Worm (Caenorhabditis elegans) whole organism, L4 larva: ENCODE measurements around the gene F54C9.14.
A peak's percentile ranks its signal among the peaks of the same experiment; 100 is the strongest.

Experiments used
- D1046.2 ChIP-seq: fragments of 200-800 bp; sonication (Bioruptor generic); IDR thresholded peaks from 2 replicates; pipeline ENCODE4 v1.3.6; 2022; ENCODE audit warnings: missing genetic modification characterization, missing compliant biosample characterization
- F49E8.2 ChIP-seq: sonication (generic microtip); optimal IDR thresholded peaks from 2 replicates; lab custom pipeline; 2016; ENCODE audit warnings: missing compliant biosample characterization, mild to moderate bottlenecking, missing genetic modification characterization, borderline replicate concordance
- Y48G9A.11 ChIP-seq: fragments of 200-800 bp; sonication (Bioruptor generic); IDR thresholded peaks from 2 replicates; pipeline ENCODE4 v1.3.6; 2022; ENCODE audit warnings: missing genetic modification reagents, missing genetic modification characterization, missing compliant biosample characterization
- ZK337.2 ChIP-seq: fragments of 200-800 bp; sonication (Bioruptor generic); IDR thresholded peaks from 2 replicates; pipeline ENCODE4 v1.3.6; 2022; ENCODE audit warnings: missing genetic modification reagents, missing genetic modification characterization, missing compliant biosample characterization
- ZK546.5 ChIP-seq, 2 experiments: sonication (generic microtip); optimal IDR thresholded peaks; 2 replicates each; lab custom pipeline; 2017; ENCODE audit warnings: missing biosample characterization in 2 of 2, missing genetic modification characterization in 2 of 2
- ama-1 ChIP-seq: fragments of 150-350 bp; optimal IDR thresholded peaks from 2 replicates; lab custom pipeline; 2014; ENCODE audit warnings: inconsistent platforms, mixed read lengths
- arid-1 ChIP-seq: fragments of 200-800 bp; sonication (Bioruptor generic); conservative IDR thresholded peaks from 2 replicates; pipeline ENCODE4 v1.3.6; 2022; ENCODE audit warnings: missing genetic modification reagents, missing genetic modification characterization, missing compliant biosample characterization
- ceh-32 ChIP-seq: sonication (generic microtip); optimal IDR thresholded peaks from 2 replicates; lab custom pipeline; 2016; ENCODE audit warnings: mild to moderate bottlenecking, missing genetic modification characterization, missing compliant biosample characterization; ENCODE audit not compliant: poor library complexity
- ceh-44 ChIP-seq: fragments of 200-800 bp; sonication (Bioruptor generic); IDR thresholded peaks from 2 replicates; pipeline ENCODE4 v1.3.6; 2022; ENCODE audit warnings: missing genetic modification reagents, missing genetic modification characterization, missing compliant biosample characterization
- ceh-62 ChIP-seq: sonication (generic microtip); optimal IDR thresholded peaks from 2 replicates; lab custom pipeline; 2017; ENCODE audit warnings: missing biosample characterization, missing genetic modification characterization
- ceh-82 ChIP-seq: sonication (generic microtip); optimal IDR thresholded peaks from 2 replicates; lab custom pipeline; 2017; ENCODE audit warnings: missing biosample characterization, missing genetic modification characterization
- ctbp-1 ChIP-seq: fragments of 200-800 bp; sonication (Bioruptor generic); IDR thresholded peaks from 2 replicates; pipeline ENCODE4 v1.3.6; 2022; ENCODE audit warnings: missing genetic modification reagents, missing genetic modification characterization, missing compliant biosample characterization
- daf-12 ChIP-seq: fragments of 150-350 bp; optimal IDR thresholded peaks from 2 replicates; lab custom pipeline; 2014; ENCODE audit warnings: missing biosample characterization, missing genetic modification reagents, missing genetic modification characterization
- daf-16 ChIP-seq, 3 experiments: sonication (generic microtip); optimal IDR thresholded peaks; 2 replicates each; lab custom pipeline; 2016 to 2017; ENCODE audit warnings: missing genetic modification characterization in 3 of 3, missing genetic modification reagents in 3 of 3, mild to moderate bottlenecking in 2 of 3, missing compliant biosample characterization in 2 of 3, missing biosample characterization in 1 of 3, moderate library complexity in 1 of 3
- dmd-6 ChIP-seq: fragments of 200-800 bp; sonication (Bioruptor generic); IDR thresholded peaks from 2 replicates; pipeline ENCODE4 v1.3.6; 2022; ENCODE audit warnings: missing genetic modification reagents, missing genetic modification characterization, missing compliant biosample characterization
- gei-8 ChIP-seq: fragments of 200-800 bp; sonication (Bioruptor generic); optimal IDR thresholded peaks from 2 replicates; lab custom pipeline; 2018; ENCODE audit warnings: mild to moderate bottlenecking, missing genetic modification characterization, missing compliant biosample characterization
- hlh-11 ChIP-seq: fragments of 200-800 bp; sonication (Bioruptor generic); optimal IDR thresholded peaks from 2 replicates; lab custom pipeline; 2018; ENCODE audit warnings: mild to moderate bottlenecking, missing genetic modification characterization, missing compliant biosample characterization
- jun-1 ChIP-seq: fragments of 150-350 bp; optimal IDR thresholded peaks from 2 replicates; lab custom pipeline; 2014; ENCODE audit warnings: missing biosample characterization, missing genetic modification reagents, missing genetic modification characterization
- lim-7 ChIP-seq: fragments of 200-800 bp; sonication (Bioruptor generic); IDR thresholded peaks from 2 replicates; pipeline ENCODE4 v1.3.6; 2022; ENCODE audit warnings: missing genetic modification characterization, missing compliant biosample characterization
- lin-13 ChIP-seq: fragments of 150-350 bp; optimal IDR thresholded peaks from 2 replicates; lab custom pipeline; 2014; ENCODE audit warnings: missing biosample characterization, missing genetic modification reagents, missing genetic modification characterization
- lin-15B ChIP-seq: fragments of 150-350 bp; sonication (generic microtip); optimal IDR thresholded peaks from 3 replicates; lab custom pipeline; 2014; ENCODE audit warnings: missing biosample characterization, missing genetic modification characterization
- lin-38 ChIP-seq: fragments of 200-800 bp; sonication (Bioruptor generic); IDR thresholded peaks from 2 replicates; pipeline ENCODE4 v1.3.6; 2022; ENCODE audit warnings: missing genetic modification reagents, missing genetic modification characterization, missing compliant biosample characterization
- lsy-2 ChIP-seq, 2 experiments: fragments of 150-350 bp in 1 of 2; sonication (generic microtip) in 1 of 2; optimal IDR thresholded peaks; 2 replicates each; lab custom pipeline; 2014 to 2017; ENCODE audit warnings: missing biosample characterization in 2 of 2, missing genetic modification characterization in 2 of 2
- mep-1 ChIP-seq: fragments of 150-350 bp; sonication (generic microtip); optimal IDR thresholded peaks from 3 replicates; lab custom pipeline; 2014; ENCODE audit warnings: missing biosample characterization, missing genetic modification characterization
- mxl-2 ChIP-seq: fragments of 200-800 bp; sonication (Bioruptor generic); conservative IDR thresholded peaks from 2 replicates; pipeline ENCODE4 v1.3.6; 2022; ENCODE audit warnings: missing genetic modification reagents, missing genetic modification characterization, missing compliant biosample characterization
- nhr-28 ChIP-seq: fragments of 150-350 bp; optimal IDR thresholded peaks from 2 replicates; lab custom pipeline; 2014; ENCODE audit warnings: missing biosample characterization, missing genetic modification characterization
- nhr-77 ChIP-seq: fragments of 150-350 bp; optimal IDR thresholded peaks from 2 replicates; lab custom pipeline; 2014; ENCODE audit warnings: missing biosample characterization, missing genetic modification characterization
- php-3 ChIP-seq: fragments of 200-800 bp; sonication (Bioruptor generic); IDR thresholded peaks from 2 replicates; pipeline ENCODE4 v1.3.6; 2022; ENCODE audit warnings: missing genetic modification reagents, missing genetic modification characterization, missing compliant biosample characterization
- saeg-2 ChIP-seq: fragments of 200-800 bp; sonication (Bioruptor generic); IDR thresholded peaks from 2 replicates; pipeline ENCODE4 v1.3.6; 2022; ENCODE audit warnings: missing genetic modification reagents, missing genetic modification characterization, missing compliant biosample characterization
- skn-1 ChIP-seq: fragments of 150-350 bp; optimal IDR thresholded peaks from 2 replicates; lab custom pipeline; 2014; ENCODE audit warnings: missing biosample characterization, missing genetic modification characterization
- snpc-1.2 ChIP-seq: fragments of 200-800 bp; sonication (Bioruptor generic); IDR thresholded peaks from 2 replicates; pipeline ENCODE4 v1.3.6; 2022; ENCODE audit warnings: missing genetic modification reagents, missing genetic modification characterization, missing compliant biosample characterization
- spr-3 ChIP-seq: fragments of 200-800 bp; sonication (Bioruptor generic); optimal IDR thresholded peaks from 2 replicates; lab custom pipeline; 2018; ENCODE audit warnings: mild to moderate bottlenecking, missing genetic modification characterization, missing compliant biosample characterization
- tra-1 ChIP-seq: fragments of 200-800 bp; sonication (Bioruptor generic); IDR thresholded peaks from 2 replicates; pipeline ENCODE4 v1.3.6; 2022; ENCODE audit warnings: missing genetic modification reagents, missing genetic modification characterization, missing compliant biosample characterization
- unc-130 ChIP-seq: sonication (generic microtip); optimal IDR thresholded peaks from 2 replicates; lab custom pipeline; 2016; ENCODE audit warnings: missing genetic modification reagents, missing genetic modification characterization, missing compliant biosample characterization
- unc-62 ChIP-seq, 3 experiments: fragments of 150-350 bp in 1 of 3; sonication (generic microtip); optimal IDR thresholded peaks in 2 of 3; peaks in 1 of 3; 1 replicate in 1 of 3; 2 replicates in 2 of 3; lab custom pipeline; 2014 to 2017; ENCODE audit warnings: missing biosample characterization in 3 of 3, missing genetic modification characterization in 3 of 3, missing genetic modification reagents in 3 of 3, missing genotype in 1 of 3
- ztf-11 ChIP-seq: fragments of 150-350 bp; optimal IDR thresholded peaks from 2 replicates; lab custom pipeline; 2014; ENCODE audit warnings: missing biosample characterization, missing genetic modification characterization

The F54C9.14 gene

DNA sequence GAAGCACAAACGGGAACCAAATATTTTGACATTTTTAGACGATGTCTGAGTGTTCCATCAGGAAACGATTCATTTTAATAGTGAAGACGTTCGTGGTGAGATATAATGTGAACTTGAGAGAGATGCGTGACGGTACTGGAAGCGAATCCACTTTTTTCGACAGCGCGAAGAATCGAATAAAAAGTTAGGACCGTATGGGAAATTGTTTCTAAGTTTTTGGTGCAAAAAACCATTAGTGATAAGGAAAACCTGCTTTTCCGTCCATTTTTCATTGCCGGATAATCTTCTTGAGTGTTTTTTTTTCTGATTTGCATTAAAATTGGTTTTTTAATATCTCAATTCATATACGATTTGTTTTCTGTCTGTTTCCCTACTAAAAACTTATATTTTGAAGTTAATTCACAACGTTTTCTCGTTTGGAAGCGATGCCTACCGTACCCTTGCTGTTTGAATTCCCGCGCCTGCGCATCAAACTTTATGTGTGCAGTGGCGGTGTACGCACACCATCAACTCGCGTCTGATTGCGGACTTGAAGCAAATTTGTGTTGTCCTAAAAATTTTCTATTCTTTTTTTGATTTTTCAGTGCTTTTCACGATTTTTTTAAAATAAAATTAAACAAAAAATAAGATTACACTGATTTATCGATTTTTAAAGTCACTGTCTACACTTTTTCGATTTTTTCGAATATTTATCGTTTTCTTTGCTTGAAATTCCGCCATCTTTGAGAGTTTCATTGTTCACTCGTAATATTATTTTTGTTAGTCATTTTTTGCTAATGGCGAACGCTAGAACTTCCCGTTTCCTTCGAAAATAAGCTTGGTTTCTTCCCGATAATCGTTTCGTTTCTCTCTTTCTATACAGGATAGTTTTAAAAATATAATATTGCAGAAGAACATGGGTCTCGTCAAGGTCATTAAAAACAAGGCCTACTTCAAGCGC, 7.2 kb downstream of the F54C9.14 start, which contains the start of the genes col-38 and rpl-5 (continued):
- peak; percentile 26 to 93 for TF ChIP-seq ZK546.5 (tag; optimal IDR thresholded peaks at IDR 0.05; lab: Kevin White, UChicago)
- TF ChIP-seq spr-3 (GFP tag; lab: Kevin White, UChicago): no peak
- peak; percentile 93 for TF ChIP-seq nhr-77 (tag; lab: Kevin White, UChicago)
- TF ChIP-seq ZK337.2 (GFP tag; lab: Robert Waterston, UW): no peak
- peak; percentile 17 for TF ChIP-seq unc-130 (GFP tag; lab: Kevin White, UChicago)
- TF ChIP-seq jun-1 (tag; lab: Kevin White, UChicago): peak; percentile 0
- peak; percentile 72 for TF ChIP-seq lin-13
- no peak for TF ChIP-seq ctbp-1 (GFP tag; lab: Robert Waterston, UW)
- TF ChIP-seq lsy-2 (tag; optimal IDR thresholded peaks at IDR 0.05; lab: Kevin White, UChicago): peak; percentile 89 to 98
- peak; percentile 60; the same call in 1 of the 2 replicates for TF ChIP-seq arid-1 (GFP tag; lab: Robert Waterston, UW)
- no peak for TF ChIP-seq D1046.2 (GFP tag; lab: Robert Waterston, UW)
- TF ChIP-seq ceh-44 (GFP tag; lab: Robert Waterston, UW): peak; percentile 49; the same call in 1 of the 2 replicates
- no peak for TF ChIP-seq ceh-82
- TF ChIP-seq mep-1 (tag; lab: Kevin White, UChicago): peak; percentile 92
- no peak for TF ChIP-seq lin-15B (tag; lab: Kevin White, UChicago)
- no peak for TF ChIP-seq ceh-32 (tag; lab: Kevin White, UChicago)
- TF ChIP-seq hlh-11: peak; percentile 82
- TF ChIP-seq lin-38 (GFP tag; lab: Robert Waterston, UW): peak; percentile 91
- peak; percentile 85 for TF ChIP-seq nhr-28 (tag; lab: Kevin White, UChicago)
- TF ChIP-seq ztf-11 (tag; lab: Kevin White, UChicago): no peak
- 0 out of 2 replicates have a peak, but pooled peaks have one; percentile 15 for TF ChIP-seq snpc-1.2 (GFP tag; lab: Robert Waterston, UW)

DNA sequence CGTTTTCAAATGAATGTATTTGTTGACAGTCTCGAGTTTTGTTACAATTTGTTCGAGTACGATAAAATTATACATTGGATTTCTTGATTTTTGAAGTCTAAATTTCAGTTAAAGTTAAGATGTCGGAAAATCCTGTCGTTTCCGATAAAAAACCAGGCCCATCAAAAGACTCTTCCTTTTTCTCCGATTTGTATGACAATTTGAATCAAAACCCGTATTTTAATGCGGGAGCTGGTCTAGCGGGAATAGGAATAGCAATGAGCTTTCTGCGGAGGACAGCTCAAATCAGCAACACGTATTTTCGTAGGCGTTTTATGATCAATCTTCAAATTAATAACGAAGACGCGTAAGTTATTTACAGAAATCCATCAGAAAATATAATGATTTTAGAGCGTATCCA, 8.9 kb downstream of the F54C9.14 start, which contains the start of gene bcs-1:
Gene bcs-1, plus strand, starts transcription at position 109 of the 400 bp plus-strand sequence.
- no peak for TF ChIP-seq mxl-2 (GFP tag; lab: Robert Waterston, UW)
- TF ChIP-seq lim-7 (GFP tag; lab: Robert Waterston, UW): no peak
- TF ChIP-seq saeg-2 (GFP tag; lab: Robert Waterston, UW): no peak
- 0 out of 2 replicates have a peak, but pooled peaks have one; percentile 14 for TF ChIP-seq tra-1 (GFP tag; lab: Robert Waterston, UW)
- TF ChIP-seq php-3 (GFP tag; lab: Robert Waterston, UW): no peak
- TF ChIP-seq skn-1 (tag; lab: Kevin White, UChicago): no peak
- TF ChIP-seq lin-38 (GFP tag; lab: Robert Waterston, UW): peak; percentile 49; the same call in 1 of the 2 replicates
- TF ChIP-seq mep-1 (tag; lab: Kevin White, UChicago): no peak
- no peak for TF ChIP-seq ztf-11 (tag; lab: Kevin White, UChicago)
- TF ChIP-seq daf-12 (tag; lab: Kevin White, UChicago): no peak
- TF ChIP-seq gei-8 (GFP tag; lab: Kevin White, UChicago): no peak
- TF ChIP-seq F49E8.2 (tag; lab: Kevin White, UChicago): peak; percentile 39
- no peak for TF ChIP-seq ama-1
- TF ChIP-seq dmd-6 (GFP tag; lab: Robert Waterston, UW): no peak
- no peak for TF ChIP-seq ceh-44 (GFP tag; lab: Robert Waterston, UW)
- no peak for TF ChIP-seq daf-16 (GFP tag; optimal IDR thresholded peaks at IDR 0.05; lab: Kevin White, UChicago)
- peak; percentile 14 for TF ChIP-seq daf-16 (tag; optimal IDR thresholded peaks at IDR 0.05; lab: Kevin White, UChicago)
- TF ChIP-seq ceh-62 (tag; lab: Kevin White, UChicago): no peak
- TF ChIP-seq Y48G9A.11 (GFP tag; lab: Robert Waterston, UW): 0 out of 2 replicates have a peak, but pooled peaks have one; percentile 7
- no peak for TF ChIP-seq unc-62 (GFP tag; optimal IDR thresholded peaks at IDR 0.05 in 1 of 2; lab: Kevin White, UChicago)
- no peak for TF ChIP-seq unc-62 (tag; optimal IDR thresholded peaks at IDR 0.05; lab: Kevin White, UChicago)
